Worm (Caenorhabditis elegans): ENCODE measurements around the gene rpn-2.

ce11 chrIII:6245728-6246127, 46.7 kb downstream of the rpn-2 start, which contains the start of gene bcas-2:
- no peak for TF ChIP-seq hmbx-1 (tag; optimal IDR thresholded peaks at IDR 0.05)
- no peak for TF ChIP-seq aly-1 (tag; optimal IDR thresholded peaks at IDR 0.05)
- no peak for TF ChIP-seq tbx-37 (GFP tag; conservative IDR thresholded peaks at IDR 0.05)
- no peak for TF ChIP-seq B0310.2 (tag; optimal IDR thresholded peaks at IDR 0.05)
- TF ChIP-seq tbx-11 (GFP tag; IDR thresholded peaks at IDR 0.05), result no peak
- TF ChIP-seq ama-1 (optimal IDR thresholded peaks at IDR 0.05), result no peak
- no peak for TF ChIP-seq ceh-13 (GFP tag; optimal IDR thresholded peaks at IDR 0.05)

All from whole organism, early embryonic.